Fruit fly (Drosophila melanogaster) whole organism, embryonic: ENCODE measurements around the gene Max.
A peak's percentile ranks its signal among the peaks of the same experiment; 100 is the strongest.

ENCODE experiments used
- Adf1 ChIP-seq: fragments of 200-800 bp; sonication (Bioruptor generic); IDR thresholded peaks from 2 replicates; pipeline ENCODE4 v1.3.6; 2022; ENCODE audit warnings: missing biosample characterization, missing genetic modification characterization
- Atf-2 ChIP-seq: fragments of 200-800 bp; sonication (Bioruptor generic); optimal IDR thresholded peaks from 2 replicates; lab custom pipeline; 2016; ENCODE audit warnings: missing biosample characterization, missing genetic modification characterization
- Bgb ChIP-seq: fragments of 200-800 bp; sonication (Bioruptor generic); IDR thresholded peaks from 2 replicates; pipeline ENCODE4 v1.3.6; 2022; ENCODE audit warnings: missing biosample characterization, missing genetic modification characterization; ENCODE audit not compliant: partially characterized antibody
- CG10431 ChIP-seq: fragments of 200-800 bp; sonication (Bioruptor generic); optimal IDR thresholded peaks from 3 replicates; lab custom pipeline; 2018; ENCODE audit warnings: missing biosample characterization, mild to moderate bottlenecking, missing genetic modification characterization
- CG11247 ChIP-seq: fragments of 200-800 bp; sonication (Bioruptor generic); IDR thresholded peaks from 2 replicates; pipeline ENCODE4 v1.3.6; 2022; ENCODE audit warnings: missing biosample characterization, missing genetic modification characterization
- CG14710 ChIP-seq: fragments of 200-800 bp; sonication (Bioruptor generic); optimal IDR thresholded peaks from 3 replicates; lab custom pipeline; 2019; ENCODE audit warnings: missing biosample characterization, mild to moderate bottlenecking, missing genetic modification characterization, moderate library complexity
- CG15011 ChIP-seq: fragments of 200-800 bp; sonication (Bioruptor generic); optimal IDR thresholded peaks from 3 replicates; lab custom pipeline; 2018; ENCODE audit warnings: missing biosample characterization, mild to moderate bottlenecking, missing genetic modification characterization
- CG15514 ChIP-seq: fragments of 200-800 bp; sonication (Bioruptor generic); optimal IDR thresholded peaks from 3 replicates; lab custom pipeline; 2017; ENCODE audit warnings: missing biosample characterization, missing genetic modification characterization, mild to moderate bottlenecking, moderate library complexity, missing genetic modification reagents
- CG16779 ChIP-seq: fragments of 200-800 bp; sonication (Bioruptor generic); IDR thresholded peaks from 2 replicates; pipeline ENCODE4 v1.3.6; 2022; ENCODE audit warnings: missing biosample characterization, missing genetic modification characterization
- CG17328 ChIP-seq: fragments of 200-800 bp; sonication (Bioruptor generic); IDR thresholded peaks from 2 replicates; pipeline ENCODE4 v1.3.6; 2022; ENCODE audit warnings: missing biosample characterization, missing genetic modification characterization
- CG17361 ChIP-seq: fragments of 200-800 bp; sonication (Bioruptor generic); IDR thresholded peaks from 3 replicates; pipeline ENCODE4 v1.3.6; 2022; ENCODE audit warnings: missing biosample characterization, missing genetic modification characterization
- CG17385 ChIP-seq: fragments of 200-800 bp; sonication (Bioruptor generic); optimal IDR thresholded peaks from 3 replicates; lab custom pipeline; 2018; ENCODE audit warnings: missing biosample characterization, mild to moderate bottlenecking, missing genetic modification characterization
- CG17829 ChIP-seq: fragments of 200-800 bp; optimal IDR thresholded peaks from 2 replicates; lab custom pipeline; 2019; ENCODE audit warnings: missing biosample characterization, mild to moderate bottlenecking, missing genetic modification characterization, moderate library complexity
- CG32532 ChIP-seq: fragments of 200-800 bp; sonication (Bioruptor generic); IDR thresholded peaks from 2 replicates; pipeline ENCODE4 v1.3.6; 2022; ENCODE audit warnings: missing biosample characterization, missing genetic modification characterization
- CG3281 ChIP-seq: fragments of 200-800 bp; sonication (Bioruptor generic); optimal IDR thresholded peaks from 3 replicates; lab custom pipeline; 2017; ENCODE audit warnings: missing biosample characterization, mild to moderate bottlenecking, missing genetic modification characterization
- CG4820 ChIP-seq: fragments of 200-800 bp; sonication (Bioruptor generic); optimal IDR thresholded peaks from 3 replicates; lab custom pipeline; 2016; ENCODE audit warnings: missing biosample characterization, missing genetic modification characterization
- CG5180 ChIP-seq: fragments of 200-800 bp; sonication (Bioruptor generic); optimal IDR thresholded peaks from 3 replicates; lab custom pipeline; 2017; ENCODE audit warnings: missing biosample characterization, missing genetic modification characterization, mild to moderate bottlenecking, moderate library complexity, missing genetic modification reagents
- CG6765 ChIP-seq: fragments of 200-800 bp; sonication (Bioruptor generic); optimal IDR thresholded peaks from 3 replicates; lab custom pipeline; 2017; ENCODE audit warnings: missing biosample characterization, mild to moderate bottlenecking, missing genetic modification characterization
- CG6791 ChIP-seq: fragments of 200-800 bp; sonication (Bioruptor generic); IDR thresholded peaks from 3 replicates; pipeline ENCODE4 v1.3.6; 2022; ENCODE audit warnings: missing biosample characterization, missing genetic modification characterization; ENCODE audit not compliant: partially characterized antibody
- CG8388 ChIP-seq: fragments of 200-800 bp; sonication (Bioruptor generic); optimal IDR thresholded peaks from 2 replicates; lab custom pipeline; 2019; ENCODE audit warnings: missing biosample characterization, mild to moderate bottlenecking, missing genetic modification characterization, moderate library complexity
- CG9437 ChIP-seq: fragments of 200-800 bp; sonication (Bioruptor generic); optimal IDR thresholded peaks from 2 replicates; lab custom pipeline; 2018; ENCODE audit warnings: missing biosample characterization, mild to moderate bottlenecking, missing genetic modification characterization
- CG9727 ChIP-seq: fragments of 200-800 bp; sonication (Bioruptor generic); optimal IDR thresholded peaks from 3 replicates; lab custom pipeline; 2017; ENCODE audit warnings: missing biosample characterization, mild to moderate bottlenecking, missing genetic modification characterization
- Doc3 ChIP-seq: fragments of 200-800 bp; sonication (Bioruptor generic); IDR thresholded peaks from 3 replicates; pipeline ENCODE4 v1.3.6; 2022; ENCODE audit warnings: missing biosample characterization, missing genetic modification characterization; ENCODE audit not compliant: partially characterized antibody
- E2f1 ChIP-seq: fragments of 200-800 bp; sonication (Bioruptor generic); IDR thresholded peaks from 2 replicates; pipeline ENCODE4 v1.3.6; 2022; ENCODE audit warnings: missing biosample characterization, missing genetic modification characterization
- ERR ChIP-seq: fragments of 200-800 bp; sonication (Bioruptor generic); optimal IDR thresholded peaks from 2 replicates; lab custom pipeline; 2016; ENCODE audit warnings: missing biosample characterization, missing genetic modification characterization
- Ets65A ChIP-seq: fragments of 200-800 bp; sonication (Bioruptor generic); peaks from one replicate; lab custom pipeline; 2016; ENCODE audit warnings: missing biosample characterization, missing genetic modification characterization
- HLH3B ChIP-seq: fragments of 200-800 bp; sonication (Bioruptor generic); IDR thresholded peaks from 2 replicates; pipeline ENCODE4 v1.3.6; 2022; ENCODE audit warnings: missing biosample characterization, missing genetic modification characterization
- Hmx ChIP-seq: fragments of 200-800 bp; sonication (Bioruptor generic); optimal IDR thresholded peaks from 2 replicates; lab custom pipeline; 2016; ENCODE audit warnings: missing biosample characterization, missing genetic modification characterization
- Hr51 ChIP-seq, 2 experiments: fragments of 200-800 bp; sonication (Bioruptor generic); optimal IDR thresholded peaks; 2 replicates in 1 of 2; 3 replicates in 1 of 2; lab custom pipeline; 2016 to 2018; ENCODE audit warnings: missing biosample characterization in 2 of 2, missing genetic modification characterization in 2 of 2, mild to moderate bottlenecking in 1 of 2, moderate library complexity in 1 of 2
- MTF-1 ChIP-seq: fragments of 200-800 bp; sonication (Bioruptor generic); optimal IDR thresholded peaks from 2 replicates; lab custom pipeline; 2018; ENCODE audit warnings: missing biosample characterization, mild to moderate bottlenecking, missing genetic modification characterization, borderline replicate concordance
- Med ChIP-seq: fragments of 200-800 bp; sonication (Bioruptor generic); peaks from one replicate; lab custom pipeline; 2016; ENCODE audit warnings: missing biosample characterization, missing genetic modification characterization, mild to moderate bottlenecking, inconsistent platforms, moderate library complexity
- Oli ChIP-seq: fragments of 200-800 bp; sonication (Bioruptor generic); optimal IDR thresholded peaks from 2 replicates; lab custom pipeline; 2018; ENCODE audit warnings: missing biosample characterization, mild to moderate bottlenecking, missing genetic modification characterization, moderate library complexity
- Pdp1 ChIP-seq, 2 experiments: fragments of 200-800 bp; sonication (Bioruptor generic); optimal IDR thresholded peaks; 3 replicates each; lab custom pipeline; 2016; ENCODE audit warnings: missing biosample characterization in 2 of 2, missing genetic modification characterization in 2 of 2, mild to moderate bottlenecking in 1 of 2, moderate library complexity in 1 of 2
- Ravus ChIP-seq: fragments of 200-800 bp; sonication (Bioruptor generic); IDR thresholded peaks from 2 replicates; pipeline ENCODE4 v1.3.6; 2022; ENCODE audit warnings: missing biosample characterization, missing genetic modification characterization
- Ssrp ChIP-seq: fragments of 200-800 bp; sonication (Bioruptor generic); optimal IDR thresholded peaks from 2 replicates; lab custom pipeline; 2018; ENCODE audit warnings: missing biosample characterization, mild to moderate bottlenecking, missing genetic modification characterization, moderate library complexity
- Xbp1 ChIP-seq: fragments of 200-800 bp; sonication (Bioruptor generic); optimal IDR thresholded peaks from 3 replicates; lab custom pipeline; 2016; ENCODE audit warnings: missing biosample characterization, mild to moderate bottlenecking, missing genetic modification characterization
- Xrp1 ChIP-seq: fragments of 200-800 bp; sonication (Bioruptor generic); IDR thresholded peaks from 2 replicates; pipeline ENCODE4 v1.3.6; 2022; ENCODE audit warnings: missing biosample characterization, missing genetic modification characterization
- cg ChIP-seq: fragments of 200-800 bp; sonication (Bioruptor generic); optimal IDR thresholded peaks from 3 replicates; lab custom pipeline; 2019; ENCODE audit warnings: missing biosample characterization, mild to moderate bottlenecking, missing genetic modification characterization, moderate library complexity
- chif ChIP-seq, 2 experiments: fragments of 200-800 bp; sonication (Bioruptor generic); optimal IDR thresholded peaks; 3 replicates each; lab custom pipeline; 2016; ENCODE audit warnings: missing biosample characterization in 2 of 2, missing genetic modification characterization in 2 of 2
- dmrt11E ChIP-seq: fragments of 200-800 bp; sonication (Bioruptor generic); optimal IDR thresholded peaks from 3 replicates; lab custom pipeline; 2018; ENCODE audit warnings: missing biosample characterization, mild to moderate bottlenecking, missing genetic modification characterization, moderate library complexity
- gem ChIP-seq: fragments of 200-800 bp; sonication (Bioruptor generic); optimal IDR thresholded peaks from 2 replicates; lab custom pipeline; 2019; ENCODE audit warnings: missing biosample characterization, mild to moderate bottlenecking, missing genetic modification characterization, moderate library complexity
- gsb ChIP-seq: fragments of 200-800 bp; sonication (Bioruptor generic); IDR thresholded peaks from 2 replicates; pipeline ENCODE4 v1.3.6; 2022; ENCODE audit warnings: missing biosample characterization, missing genetic modification characterization
- h ChIP-seq: fragments of >200 bp; optimal IDR thresholded peaks from 2 replicates; lab custom pipeline; 2017
- lmd ChIP-seq: fragments of 200-800 bp; sonication (Bioruptor generic); IDR thresholded peaks from 2 replicates; pipeline ENCODE4 v1.3.6; 2022; ENCODE audit warnings: missing biosample characterization, missing genetic modification characterization
- lola ChIP-seq, 3 experiments: fragments of >200 bp in 2 of 3; fragments of 200-800 bp in 1 of 3; sonication (Bioruptor generic) in 1 of 3; optimal IDR thresholded peaks; 2 replicates each; lab custom pipeline; 2017 to 2019; ENCODE audit warnings: missing biosample characterization in 3 of 3, missing genetic modification characterization in 3 of 3, mild to moderate bottlenecking in 1 of 3, moderate library complexity in 1 of 3
- rib ChIP-seq: fragments of 200-800 bp; sonication (Bioruptor generic); IDR thresholded peaks from 2 replicates; pipeline ENCODE4 v1.3.6; 2022; ENCODE audit warnings: missing biosample characterization, missing genetic modification characterization
- slbo ChIP-seq: fragments of 200-800 bp; sonication (Bioruptor generic); IDR thresholded peaks from 2 replicates; pipeline ENCODE4 v1.3.6; 2022; ENCODE audit warnings: missing biosample characterization, missing genetic modification characterization
- slou ChIP-seq: fragments of 200-800 bp; sonication (Bioruptor generic); optimal IDR thresholded peaks from 3 replicates; lab custom pipeline; 2016; ENCODE audit warnings: missing biosample characterization, missing genetic modification characterization
- tup ChIP-seq: fragments of 200-800 bp; sonication (Bioruptor generic); optimal IDR thresholded peaks from 2 replicates; lab custom pipeline; 2016; ENCODE audit warnings: missing biosample characterization, mild to moderate bottlenecking, missing genetic modification characterization, moderate library complexity
- zf30C ChIP-seq: fragments of 200-800 bp; sonication (Bioruptor generic); optimal IDR thresholded peaks from 3 replicates; lab custom pipeline; 2018; ENCODE audit warnings: missing biosample characterization, mild to moderate bottlenecking, missing genetic modification characterization

The Max gene

DNA sequence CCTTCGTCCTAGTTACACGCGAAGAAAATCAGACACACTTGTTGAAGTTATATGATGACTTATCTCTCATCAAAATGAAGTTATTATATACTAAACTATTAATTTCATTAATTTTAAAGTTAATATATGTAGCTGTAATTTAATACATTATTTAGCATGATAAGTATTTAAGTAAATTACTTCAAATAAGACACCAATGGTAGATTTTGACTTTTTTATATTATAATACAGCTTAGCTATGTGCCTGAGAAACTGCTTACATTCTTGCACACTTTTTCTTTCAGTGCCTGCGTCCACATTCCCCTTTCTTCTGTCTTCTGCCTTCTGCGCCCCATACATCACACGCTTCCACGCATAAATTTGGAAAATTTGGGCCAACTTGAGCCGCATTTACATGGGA is 12.3 kb downstream of the Max start:
- TF ChIP-seq ERR: no peak
- TF ChIP-seq zf30C (GFP tag; lab: Kevin White, UChicago): peak; percentile 31
- TF ChIP-seq lmd: 0 out of 2 replicates have a peak, but pooled peaks have one; percentile 12
- peak; percentile 46 for TF ChIP-seq Oli
- TF ChIP-seq CG14710: peak; percentile 20
- peak in 1 of 3 experiments; percentile 23 for TF ChIP-seq lola (GFP tag; optimal IDR thresholded peaks at IDR 0.05; lab: Kevin White, UChicago)
- TF ChIP-seq CG3281 (GFP tag; lab: Kevin White, UChicago): peak; percentile 5
- TF ChIP-seq Xbp1 (GFP tag; lab: Kevin White, UChicago): peak; percentile 12
- TF ChIP-seq CG6791: no peak
- TF ChIP-seq Atf-2 (GFP tag; lab: Kevin White, UChicago): no peak
- no peak for TF ChIP-seq tup (GFP tag; lab: Kevin White, UChicago)
- TF ChIP-seq CG32532 (GFP tag; lab: Robert Waterston, UW): no peak
- peak; percentile 67; the same call in 2 of the 3 replicates for TF ChIP-seq CG17361
- TF ChIP-seq Pdp1 (GFP tag; optimal IDR thresholded peaks at IDR 0.05; lab: Kevin White, UChicago): no peak
- no peak for TF ChIP-seq Hmx (GFP tag; lab: Kevin White, UChicago)
- TF ChIP-seq CG8388 (GFP tag; lab: Kevin White, UChicago): peak; percentile 41
- TF ChIP-seq Hr51 (GFP tag; optimal IDR thresholded peaks at IDR 0.05; lab: Kevin White, UChicago): peak in 1 of 2 experiments; percentile 56
- peak; percentile 11 for TF ChIP-seq CG4820 (GFP tag; lab: Kevin White, UChicago)
- TF ChIP-seq CG9727 (GFP tag; lab: Kevin White, UChicago): peak; percentile 21
- TF ChIP-seq Adf1 (GFP tag; lab: Robert Waterston, UW): no peak
- no peak for TF ChIP-seq CG16779
- TF ChIP-seq CG17328 (GFP tag; lab: Robert Waterston, UW): no peak
- TF ChIP-seq CG5180 (GFP tag; lab: Kevin White, UChicago): no peak
- TF ChIP-seq Med: peak; percentile 60
- TF ChIP-seq Ets65A (GFP tag; lab: Kevin White, UChicago): peak; percentile 4
- peak; percentile 5 for TF ChIP-seq CG6765 (GFP tag; lab: Kevin White, UChicago)
- peak; percentile 8 for TF ChIP-seq CG17385 (GFP tag; lab: Kevin White, UChicago)
- no peak for TF ChIP-seq MTF-1 (GFP tag; lab: Kevin White, UChicago)
- no peak for TF ChIP-seq Doc3 (GFP tag; lab: Robert Waterston, UW)
- TF ChIP-seq CG15011 (GFP tag; lab: Kevin White, UChicago): no peak
- peak; percentile 17 for TF ChIP-seq CG17829 (tag; lab: Kevin White, UChicago)
- TF ChIP-seq cg (GFP tag; lab: Kevin White, UChicago): no peak
- peak; percentile 69 for TF ChIP-seq gem (tag; lab: Kevin White, UChicago)
- no peak for TF ChIP-seq slou (GFP tag; lab: Kevin White, UChicago)
- TF ChIP-seq CG9437 (GFP tag; lab: Kevin White, UChicago): peak; percentile 16
- TF ChIP-seq h (lab: Kevin White, UChicago): no peak
- TF ChIP-seq CG15514 (GFP tag; lab: Kevin White, UChicago): peak; percentile 13
- 0 out of 2 replicates have a peak, but pooled peaks have one; percentile 16 for TF ChIP-seq slbo (GFP tag; lab: Robert Waterston, UW)
- no peak for TF ChIP-seq E2f1 (GFP tag; lab: Robert Waterston, UW)
- TF ChIP-seq CG11247 (GFP tag; lab: Robert Waterston, UW): no peak
- peak; percentile 18 for TF ChIP-seq Ssrp (tag; lab: Kevin White, UChicago)
- no peak for TF ChIP-seq Ravus (GFP tag; lab: Robert Waterston, UW)
- TF ChIP-seq HLH3B: no peak
- TF ChIP-seq CG10431 (GFP tag; lab: Kevin White, UChicago): peak; percentile 71
- peak; percentile 27; the same call in 1 of the 2 replicates for TF ChIP-seq Xrp1
- no peak for TF ChIP-seq gsb
- TF ChIP-seq chif (GFP tag; optimal IDR thresholded peaks at IDR 0.05; lab: Kevin White, UChicago): no peak
- TF ChIP-seq Bgb (GFP tag; lab: Robert Waterston, UW): no peak
- peak; percentile 1 for TF ChIP-seq dmrt11E (tag; lab: Kevin White, UChicago)
- TF ChIP-seq rib: no peak
